Fruit fly (Drosophila melanogaster): Measurements from ENCODE around the gene Dnali1.

The Dnali1 gene

dm6 chr3R:11869169-11869568, 23.9 kb downstream of the Dnali1 start, which contains the start of gene CG6959 (continued):
- TF ChIP-seq wor (GFP tag; IDR thresholded peaks at IDR 0.05), result no peak
- no peak for TF ChIP-seq CG3726 (GFP tag; IDR thresholded peaks at IDR 0.05)
- no peak for TF ChIP-seq CG4730 (GFP tag; IDR thresholded peaks at IDR 0.05)
- TF ChIP-seq cas (GFP tag; IDR thresholded peaks at IDR 0.05), result no peak
- no peak for TF ChIP-seq prd (optimal IDR thresholded peaks at IDR 0.05)
- no peak for TF ChIP-seq prd (GFP tag; IDR thresholded peaks at IDR 0.05)
- TF ChIP-seq CG10274 (GFP tag; optimal IDR thresholded peaks at IDR 0.05), result no peak
- no peak for TF ChIP-seq cwo (GFP tag; optimal IDR thresholded peaks at IDR 0.05)
- no peak for TF ChIP-seq CG2202 (tag; optimal IDR thresholded peaks at IDR 0.05)
- no peak for TF ChIP-seq CG15696 (tag; optimal IDR thresholded peaks at IDR 0.05)
- TF ChIP-seq bbx (GFP tag; IDR thresholded peaks at IDR 0.05; ENCODE audit: partially characterized antibody), result peak; percentile 39; the same call in 1 of the 2 replicates
- no peak for TF ChIP-seq CG14965 (GFP tag; optimal IDR thresholded peaks at IDR 0.05; ENCODE audit: borderline replicate concordance)
- no peak for TF ChIP-seq CG9727 (GFP tag; optimal IDR thresholded peaks at IDR 0.05)
- TF ChIP-seq gfzf (GFP tag; optimal IDR thresholded peaks at IDR 0.05), result no peak
- no peak for TF ChIP-seq Usf (GFP tag; optimal IDR thresholded peaks at IDR 0.05)
- no peak for TF ChIP-seq odd (GFP tag; optimal IDR thresholded peaks at IDR 0.05)
- TF ChIP-seq bcd (GFP tag; optimal IDR thresholded peaks at IDR 0.05), result no peak
- no peak for TF ChIP-seq corto (GFP tag; optimal IDR thresholded peaks at IDR 0.05)
- 0 out of 2 replicates have a peak, but pooled peaks have one; percentile 6 for TF ChIP-seq ham (GFP tag; IDR thresholded peaks at IDR 0.05)
- TF ChIP-seq slp2 (GFP tag; optimal IDR thresholded peaks at IDR 0.05), result no peak
- no peak for TF ChIP-seq HLHmδ (GFP tag; optimal IDR thresholded peaks at IDR 0.05)
- TF ChIP-seq CG12236 (GFP tag; optimal IDR thresholded peaks at IDR 0.05), result no peak
- 0 out of 2 replicates have a peak, but pooled peaks have one; percentile 20 for TF ChIP-seq Scr (GFP tag; IDR thresholded peaks at IDR 0.05; ENCODE audit: partially characterized antibody)
- 0 out of 3 replicates have a peak, but pooled peaks have one; percentile 59 for TF ChIP-seq CG2199 (GFP tag; IDR thresholded peaks at IDR 0.05)
- no peak for TF ChIP-seq jigr1 (GFP tag; IDR thresholded peaks at IDR 0.05)
- no peak for TF ChIP-seq CG9876 (GFP tag; optimal IDR thresholded peaks at IDR 0.05)
- TF ChIP-seq tna (GFP tag; IDR thresholded peaks at IDR 0.05; ENCODE audit: partially characterized antibody), result 0 out of 2 replicates have a peak, but pooled peaks have one; percentile 42
- TF ChIP-seq CG3407 (GFP tag; optimal IDR thresholded peaks at IDR 0.05), result no peak
- no peak for TF ChIP-seq CG30020 (tag; optimal IDR thresholded peaks at IDR 0.05)
- no peak for TF ChIP-seq CG6854 (GFP tag; optimal IDR thresholded peaks at IDR 0.05)
- no peak for TF ChIP-seq peb (GFP tag; IDR thresholded peaks at IDR 0.05)
- no peak for TF ChIP-seq HLH54F (GFP tag; optimal IDR thresholded peaks at IDR 0.05)
- TF ChIP-seq pan (optimal IDR thresholded peaks at IDR 0.05), result no peak
- TF ChIP-seq pan (GFP tag; optimal IDR thresholded peaks at IDR 0.05 in 1 of 2, IDR thresholded peaks at IDR 0.05 in 1 of 2), result peak in 1 of 2 experiments; percentile 36
- TF ChIP-seq toy (GFP tag; IDR thresholded peaks at IDR 0.05), result no peak
- no peak for TF ChIP-seq MESR4 (GFP tag; optimal IDR thresholded peaks at IDR 0.05)

dm6 chr3R:11868562-11868961, 24.5 kb downstream of the Dnali1 start:
- no peak for TF ChIP-seq kni (GFP tag; optimal IDR thresholded peaks at IDR 0.05)
- no peak for TF ChIP-seq CG18011 (GFP tag; optimal IDR thresholded peaks at IDR 0.05)
- TF ChIP-seq peb (GFP tag; IDR thresholded peaks at IDR 0.05), result no peak
- TF ChIP-seq fu2 (GFP tag; optimal IDR thresholded peaks at IDR 0.05), result no peak
- TF ChIP-seq NK7.1 (GFP tag; optimal IDR thresholded peaks at IDR 0.05), result no peak
- no peak for TF ChIP-seq seq (GFP tag; IDR thresholded peaks at IDR 0.05)
- TF ChIP-seq lbe (GFP tag; optimal IDR thresholded peaks at IDR 0.05), result peak; percentile 28
- no peak for TF ChIP-seq CG11560 (tag; IDR thresholded peaks at IDR 0.05)
- TF ChIP-seq CG4707 (GFP tag; optimal IDR thresholded peaks at IDR 0.05), result no peak
- TF ChIP-seq trh (GFP tag; optimal IDR thresholded peaks at IDR 0.05), result no peak
- no peak for TF ChIP-seq lab (GFP tag; optimal IDR thresholded peaks at IDR 0.05)
- TF ChIP-seq CG2678 (tag; optimal IDR thresholded peaks at IDR 0.05), result no peak
- TF ChIP-seq Bgb (GFP tag; IDR thresholded peaks at IDR 0.05; ENCODE audit: partially characterized antibody), result no peak
- no peak for TF ChIP-seq pzg (GFP tag; optimal IDR thresholded peaks at IDR 0.05)
- TF ChIP-seq CG17568 (GFP tag; optimal IDR thresholded peaks at IDR 0.05), result no peak
- no peak for TF ChIP-seq nmo (GFP tag; optimal IDR thresholded peaks at IDR 0.05)
- no peak for TF ChIP-seq ro (GFP tag; IDR thresholded peaks at IDR 0.05)
- no peak for TF ChIP-seq toy (GFP tag; IDR thresholded peaks at IDR 0.05)
- TF ChIP-seq CG17912 (GFP tag; optimal IDR thresholded peaks at IDR 0.05), result no peak

All from whole organism, embryonic.